Worm (Caenorhabditis elegans) whole organism, early embryonic: ENCODE measurements around the gene C03G6.21.

Experiments
- ama-1 ChIP-seq: fragments of 150-350 bp; optimal IDR thresholded peaks from 2 replicates; lab custom pipeline; 2014
- ceh-36 ChIP-seq: sonication (generic microtip); optimal IDR thresholded peaks from 2 replicates; lab custom pipeline; 2016; ENCODE audit warnings: missing genetic modification characterization, inconsistent platforms, missing compliant biosample characterization
- ets-7 ChIP-seq: sonication (generic microtip); optimal IDR thresholded peaks from 2 replicates; lab custom pipeline; 2016; ENCODE audit warnings: missing genotype, missing genetic modification characterization, missing compliant biosample characterization
- flt-1 ChIP-seq: fragments of 200-800 bp; sonication (Bioruptor generic); IDR thresholded peaks from 2 replicates; pipeline ENCODE4 v1.3.6; 2022; ENCODE audit warnings: missing genetic modification characterization, missing compliant biosample characterization
- hmbx-1 ChIP-seq: sonication (generic microtip); optimal IDR thresholded peaks from 2 replicates; lab custom pipeline; 2016; ENCODE audit warnings: mild to moderate bottlenecking, missing genetic modification characterization, missing compliant biosample characterization
- scrt-1 ChIP-seq: fragments of 200-800 bp; sonication (Bioruptor generic); IDR thresholded peaks from 2 replicates; pipeline ENCODE4 v1.3.6; 2022; ENCODE audit warnings: missing genetic modification characterization, missing compliant biosample characterization
- sea-1 ChIP-seq: fragments of 200-800 bp; sonication (Bioruptor generic); conservative IDR thresholded peaks from 2 replicates; pipeline ENCODE4 v1.3.6; 2022; ENCODE audit warnings: missing genetic modification characterization, missing compliant biosample characterization
- tbx-11 ChIP-seq: fragments of 200-800 bp; sonication (Bioruptor generic); IDR thresholded peaks from 2 replicates; pipeline ENCODE4 v1.3.6; 2022; ENCODE audit warnings: missing genetic modification characterization, missing compliant biosample characterization
- tbx-37 ChIP-seq: fragments of 200-800 bp; sonication (Bioruptor generic); conservative IDR thresholded peaks from 2 replicates; pipeline ENCODE4 v1.3.6; 2022; ENCODE audit warnings: missing genetic modification reagents, missing genetic modification characterization, missing compliant biosample characterization
- tra-4 ChIP-seq: sonication (generic microtip); optimal IDR thresholded peaks from 2 replicates; lab custom pipeline; 2017; ENCODE audit warnings: missing genetic modification characterization, missing compliant biosample characterization

Gene C03G6.21

ce11 chrV:7313233-7313632 is 43.4 kb downstream of the C03G6.21 start, which contains the start of gene srx-6:
Gene srx-6, minus strand, starts transcription at chrV:7313333.
- TF ChIP-seq ama-1 (lab: Kevin White, UChicago) (no peak), scrt-1 (GFP tag; lab: Robert Waterston, UW) (no peak), tbx-11 (no peak), ets-7 (no peak), sea-1 (GFP tag; lab: Robert Waterston, UW) (no peak), flt-1 (GFP tag; lab: Robert Waterston, UW) (no peak), hmbx-1 (tag; lab: Kevin White, UChicago) (no peak)

ce11 chrV:7307089-7307488 is 49.5 kb downstream of the C03G6.21 start, which contains the start of gene F07G11.1:
Gene F07G11.1, plus strand, starts transcription at chrV:7307389.
- TF ChIP-seq tbx-37 (no peak), ceh-36 (tag; lab: Kevin White, UChicago) (no peak), ama-1 (lab: Kevin White, UChicago) (no peak), sea-1 (GFP tag; lab: Robert Waterston, UW) (no peak), tra-4 (tag; lab: Kevin White, UChicago) (no peak), flt-1 (GFP tag; lab: Robert Waterston, UW) (no peak), ets-7 (no peak)
